Worm (Caenorhabditis elegans) whole organism, L3 larva: ENCODE measurements around the gene T06E4.7.

ENCODE experiments used
- ZK546.5 ChIP-seq: sonication (generic microtip); optimal IDR thresholded peaks from 2 replicates; lab custom pipeline; 2017; ENCODE audit warnings: missing biosample characterization, missing genetic modification characterization
- ceh-16 ChIP-seq: sonication (generic microtip); optimal IDR thresholded peaks from 2 replicates; lab custom pipeline; 2017; ENCODE audit warnings: missing biosample characterization, missing genetic modification characterization
- elt-2 ChIP-seq: sonication (generic microtip); optimal IDR thresholded peaks from 2 replicates; lab custom pipeline; 2016; ENCODE audit warnings: missing genetic modification reagents, mild to moderate bottlenecking, missing genetic modification characterization, missing compliant biosample characterization
- hmg-11 ChIP-seq: sonication (generic microtip); optimal IDR thresholded peaks from 2 replicates; lab custom pipeline; 2016; ENCODE audit warnings: missing genetic modification characterization, missing compliant biosample characterization
- jun-1 ChIP-seq: fragments of 150-350 bp; optimal IDR thresholded peaks from 2 replicates; lab custom pipeline; 2014; ENCODE audit warnings: missing biosample characterization, missing genetic modification reagents, missing genetic modification characterization
- lin-39 ChIP-seq: fragments of 150-350 bp; optimal IDR thresholded peaks from 2 replicates; lab custom pipeline; 2018; ENCODE audit warnings: missing biosample characterization, missing genetic modification reagents, missing genetic modification characterization
- mdl-1 ChIP-seq: fragments of 150-350 bp; optimal IDR thresholded peaks from 2 replicates; lab custom pipeline; 2014; ENCODE audit warnings: missing biosample characterization, missing genetic modification characterization
- nfya-1 ChIP-seq: sonication (generic microtip); optimal IDR thresholded peaks from 2 replicates; lab custom pipeline; 2017; ENCODE audit warnings: missing genetic modification characterization, mild to moderate bottlenecking, missing compliant biosample characterization, antibody characterized with exemption, moderate library complexity; ENCODE audit not compliant: insufficient read depth
- nhr-11 ChIP-seq: fragments of 150-350 bp; optimal IDR thresholded peaks from 2 replicates; lab custom pipeline; 2014; ENCODE audit warnings: missing biosample characterization, missing genetic modification characterization
- nhr-12 ChIP-seq: fragments of 150-350 bp; optimal IDR thresholded peaks from 2 replicates; lab custom pipeline; 2014; ENCODE audit warnings: missing biosample characterization, missing genetic modification characterization
- nhr-23 ChIP-seq: fragments of 150-350 bp; optimal IDR thresholded peaks from 2 replicates; lab custom pipeline; 2014; ENCODE audit warnings: missing biosample characterization, missing genetic modification reagents, missing genetic modification characterization
- nhr-76 ChIP-seq: fragments of 150-350 bp; sonication (generic microtip); optimal IDR thresholded peaks from 5 replicates; lab custom pipeline; 2014; ENCODE audit warnings: missing biosample characterization, missing genetic modification characterization
- nhr-77 ChIP-seq: fragments of 150-350 bp; optimal IDR thresholded peaks from 2 replicates; lab custom pipeline; 2014; ENCODE audit warnings: missing biosample characterization, missing genetic modification characterization
- pha-4 ChIP-seq: fragments of 150-350 bp; optimal IDR thresholded peaks from 2 replicates; lab custom pipeline; 2014; ENCODE audit warnings: missing biosample characterization, missing genetic modification reagents, missing genetic modification characterization
- skn-1 ChIP-seq: fragments of 150-350 bp; optimal IDR thresholded peaks from 2 replicates; lab custom pipeline; 2014; ENCODE audit warnings: missing biosample characterization, missing genetic modification characterization
- tbx-2 ChIP-seq: sonication (generic microtip); optimal IDR thresholded peaks from 2 replicates; lab custom pipeline; 2016; ENCODE audit warnings: mild to moderate bottlenecking, missing genetic modification characterization, missing compliant biosample characterization
- unc-62 ChIP-seq: fragments of 150-350 bp; sonication (generic microtip); optimal IDR thresholded peaks from 4 replicates; lab custom pipeline; 2014; ENCODE audit warnings: missing biosample characterization, missing genetic modification reagents, missing genetic modification characterization
- zag-1 ChIP-seq: fragments of 150-350 bp; optimal IDR thresholded peaks from 2 replicates; lab custom pipeline; 2014; ENCODE audit warnings: missing biosample characterization, missing genetic modification characterization
- ztf-11 ChIP-seq: fragments of 150-350 bp; optimal IDR thresholded peaks from 2 replicates; lab custom pipeline; 2014; ENCODE audit warnings: missing biosample characterization, missing genetic modification characterization

Gene T06E4.7

DNA sequence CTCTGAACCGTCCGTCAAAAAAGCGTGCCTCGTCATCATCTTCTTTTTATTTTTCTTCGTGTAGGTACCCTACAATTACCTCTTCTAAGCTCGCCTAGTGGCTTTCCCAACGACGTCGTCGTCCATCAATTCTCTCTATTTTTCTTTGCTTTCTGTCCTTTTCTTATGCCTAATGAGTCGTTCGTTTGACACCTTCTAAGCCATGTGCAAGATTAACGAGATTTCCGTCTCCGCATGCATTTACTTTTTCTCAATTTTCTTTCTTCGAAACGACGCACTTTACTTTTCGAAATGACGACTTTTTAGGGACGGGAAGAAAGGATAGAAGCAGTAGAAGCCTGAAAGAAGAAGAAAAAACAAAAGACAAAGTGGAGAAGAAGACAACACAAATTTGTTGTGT is 40.2 kb downstream of the T06E4.7 start, which contains the start of gene ZK287.1:
TSS of gene ZK287.1 (plus strand) at position 301 of the 400 bp plus-strand sequence.
- no peak for TF ChIP-seq nhr-76 (tag; lab: Kevin White, UChicago)
- TF ChIP-seq nhr-77: no peak
- TF ChIP-seq jun-1 (tag; lab: Kevin White, UChicago): no peak
- peak; percentile 15 for TF ChIP-seq lin-39 (tag; lab: Kevin White, UChicago)
- TF ChIP-seq nfya-1: peak; percentile 27
- no peak for TF ChIP-seq nhr-11 (tag; lab: Kevin White, UChicago)

DNA sequence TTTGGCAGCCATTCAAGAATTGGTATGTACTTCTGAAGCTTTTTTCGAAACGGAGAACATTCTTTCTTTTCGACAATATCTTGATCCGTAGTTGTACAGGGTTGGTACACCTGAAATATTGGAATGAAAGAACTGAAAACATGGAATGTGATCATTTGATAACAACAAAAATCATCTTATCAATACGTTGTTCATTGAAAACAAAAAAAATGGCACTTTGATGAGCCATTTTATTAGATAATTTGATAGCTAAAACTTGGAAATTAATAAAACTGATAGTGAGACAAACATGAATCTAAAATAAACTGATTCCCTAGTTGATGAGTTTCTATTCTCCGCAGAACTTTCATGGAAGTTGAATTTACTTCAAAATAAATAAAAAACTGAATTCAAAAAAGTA is 46.3 kb downstream of the T06E4.7 start:
- TF ChIP-seq elt-2 (tag; lab: Kevin White, UChicago) (peak; percentile 70), ceh-16 (tag; lab: Kevin White, UChicago) (no peak)

DNA sequence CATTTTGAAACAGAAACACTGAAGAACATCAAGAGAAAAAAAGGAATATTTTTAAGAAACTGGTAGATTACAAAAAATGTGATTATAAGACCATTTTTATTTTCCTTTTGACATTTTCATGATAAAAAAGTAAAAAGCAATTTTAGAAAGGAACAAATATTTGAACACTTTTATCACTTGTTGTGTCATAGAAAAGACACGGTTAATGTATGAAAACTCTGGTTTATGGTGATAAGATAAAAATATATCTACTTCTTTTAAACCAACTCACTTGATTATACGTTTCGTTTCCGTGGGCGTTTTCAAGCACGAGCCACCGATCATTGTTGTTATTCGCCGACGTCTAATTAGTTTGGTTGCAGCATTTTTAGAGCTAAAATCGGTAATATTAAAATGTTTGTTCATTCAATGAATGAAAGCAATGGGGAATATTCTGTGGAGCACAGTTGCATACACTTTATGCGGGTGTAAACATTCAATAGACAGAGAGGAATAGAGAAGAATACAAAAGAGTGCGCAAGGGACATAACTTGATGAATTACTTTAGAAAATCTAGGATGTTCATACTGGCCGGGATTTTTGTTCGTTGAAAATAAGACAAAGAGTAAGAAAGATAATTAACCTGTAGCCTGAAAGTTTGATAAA is 47.1 kb downstream of the T06E4.7 start, which contains the start of gene sulp-8:
TSS of gene sulp-8 (minus strand) at position 469 of the 645 bp plus-strand sequence.
- TF ChIP-seq mdl-1 (tag; lab: Kevin White, UChicago) (no peak), hmg-11 (no peak), unc-62 (GFP tag; lab: Kevin White, UChicago) (no peak), zag-1 (tag; lab: Kevin White, UChicago) (no peak), nhr-23 (tag; lab: Kevin White, UChicago) (no peak), elt-2 (tag; lab: Kevin White, UChicago) (peak; percentile 71), nhr-12 (tag; lab: Kevin White, UChicago) (no peak), lin-39 (tag; lab: Kevin White, UChicago) (no peak), skn-1 (tag; lab: Kevin White, UChicago) (no peak), ztf-11 (tag; lab: Kevin White, UChicago) (no peak), pha-4 (peak; percentile 51), ZK546.5 (tag; lab: Kevin White, UChicago) (no peak), tbx-2 (tag; lab: Kevin White, UChicago) (no peak)
